Worm (Caenorhabditis elegans) whole organism, L3 larva: ENCODE results near the gene C27F2.6.

ENCODE experiments used
- R02D3.7 ChIP-seq: fragments of 150-350 bp; optimal IDR thresholded peaks from 2 replicates; lab custom pipeline; 2014; ENCODE audit warnings: missing biosample characterization, missing genetic modification characterization
- ama-1 ChIP-seq: fragments of 150-350 bp; optimal IDR thresholded peaks from 2 replicates; lab custom pipeline; 2018
- daf-12 ChIP-seq: fragments of 150-350 bp; optimal IDR thresholded peaks from 2 replicates; lab custom pipeline; 2014; ENCODE audit warnings: missing biosample characterization, missing genetic modification reagents, missing genetic modification characterization
- elt-3 ChIP-seq, 3 experiments: fragments of 150-350 bp in 1 of 3; sonication (generic microtip) in 2 of 3; optimal IDR thresholded peaks; 2 replicates in 2 of 3; 4 replicates in 1 of 3; lab custom pipeline; 2014 to 2017; ENCODE audit warnings: missing biosample characterization in 3 of 3, missing genetic modification characterization in 3 of 3
- fkh-10 ChIP-seq: sonication (generic microtip); optimal IDR thresholded peaks from 2 replicates; lab custom pipeline; 2017; ENCODE audit warnings: missing biosample characterization, missing genetic modification reagents, missing genetic modification characterization
- mdl-1 ChIP-seq: fragments of 150-350 bp; optimal IDR thresholded peaks from 2 replicates; lab custom pipeline; 2014; ENCODE audit warnings: missing biosample characterization, missing genetic modification characterization
- pha-4 ChIP-seq: fragments of 150-350 bp; optimal IDR thresholded peaks from 2 replicates; lab custom pipeline; 2014; ENCODE audit warnings: missing biosample characterization, missing genetic modification reagents, missing genetic modification characterization
- snpc-4 ChIP-seq: fragments of 150-350 bp; optimal IDR thresholded peaks from 2 replicates; lab custom pipeline; 2014; ENCODE audit warnings: missing biosample characterization, missing genetic modification characterization
- tbx-2 ChIP-seq: sonication (generic microtip); optimal IDR thresholded peaks from 2 replicates; lab custom pipeline; 2016; ENCODE audit warnings: mild to moderate bottlenecking, missing genetic modification characterization, missing compliant biosample characterization
- ztf-11 ChIP-seq: fragments of 150-350 bp; optimal IDR thresholded peaks from 2 replicates; lab custom pipeline; 2014; ENCODE audit warnings: missing biosample characterization, missing genetic modification characterization

DNA sequence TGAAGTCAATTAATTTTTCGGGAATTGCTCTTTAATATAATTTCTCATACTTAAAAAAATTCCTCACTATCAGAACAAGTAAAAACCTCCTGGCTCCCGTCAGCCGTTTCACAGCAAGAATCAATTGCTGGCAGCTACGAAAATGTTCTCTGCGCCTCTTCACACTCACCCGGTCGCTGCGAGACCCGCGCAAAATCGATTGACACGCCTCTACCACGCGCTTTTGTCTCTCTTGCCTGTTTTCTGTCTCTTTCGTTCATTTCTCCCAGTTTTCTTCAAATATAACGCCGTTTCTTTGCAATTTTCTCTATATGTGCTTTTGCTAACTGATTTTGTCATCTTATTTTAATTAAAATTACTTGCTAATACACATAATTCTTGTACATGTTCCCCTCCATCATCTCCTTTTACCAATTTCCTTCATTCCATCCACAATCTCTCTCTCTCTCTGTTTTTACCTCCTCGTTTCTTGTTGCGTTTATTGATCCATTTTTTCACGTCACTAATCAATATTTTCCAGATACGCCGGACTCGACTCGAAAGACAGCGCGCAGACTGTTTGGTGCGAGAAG is 44.2 kb upstream of the C27F2.6 start, which contains the start of gene pcf-11:
- TF ChIP-seq mdl-1 (tag; lab: Kevin White, UChicago): peak; percentile 20
- TF ChIP-seq R02D3.7 (tag; lab: Kevin White, UChicago): no peak
- no peak for TF ChIP-seq elt-3 (tag; optimal IDR thresholded peaks at IDR 0.05; lab: Kevin White, UChicago)
- no peak for TF ChIP-seq daf-12
- TF ChIP-seq ama-1 (lab: Kevin White, UChicago): peak; percentile 31
- TF ChIP-seq fkh-10 (GFP tag; lab: Kevin White, UChicago): no peak
- TF ChIP-seq tbx-2: no peak
- TF ChIP-seq snpc-4 (tag; lab: Kevin White, UChicago): no peak
- peak; percentile 77 for TF ChIP-seq pha-4 (tag; lab: Kevin White, UChicago)
- no peak for TF ChIP-seq ztf-11 (tag; lab: Kevin White, UChicago)
